Fruit fly (Drosophila melanogaster): ENCODE data around the gene CG17211.

Gene CG17211

dm6 chr2L:12093652-12094051 lies 20.5 kb upstream of the CG17211 start (continued):
- TF ChIP-seq Awh (GFP tag; IDR thresholded peaks at IDR 0.05) (no peak), stwl (tag; optimal IDR thresholded peaks at IDR 0.05) (peak; percentile 85), h (optimal IDR thresholded peaks at IDR 0.05) (no peak), CG18476 (GFP tag; optimal IDR thresholded peaks at IDR 0.05) (no peak), CG34224 (GFP tag; IDR thresholded peaks at IDR 0.05; ENCODE audit: partially characterized antibody) (no peak), kni (GFP tag; optimal IDR thresholded peaks at IDR 0.05) (no peak), ftz-f1 (GFP tag; optimal IDR thresholded peaks at IDR 0.05) (peak; percentile 70), dysf (GFP tag; IDR thresholded peaks at IDR 0.05) (no peak), TFAM (GFP tag; optimal IDR thresholded peaks at IDR 0.05) (no peak), yki (optimal IDR thresholded peaks at IDR 0.05) (no peak), CG15011 (GFP tag; optimal IDR thresholded peaks at IDR 0.05) (no peak), Ravus (GFP tag; IDR thresholded peaks at IDR 0.05) (no peak), bab2 (GFP tag; optimal IDR thresholded peaks at IDR 0.05) (no peak), sd (tag; optimal IDR thresholded peaks at IDR 0.05) (no peak), Ada2b (GFP tag; IDR thresholded peaks at IDR 0.05) (no peak), NK7.1 (GFP tag; optimal IDR thresholded peaks at IDR 0.05) (no peak), CG2712 (tag; optimal IDR thresholded peaks at IDR 0.05) (peak; percentile 48), HmgZ (tag; optimal IDR thresholded peaks at IDR 0.05) (peak; percentile 69), z (GFP tag; IDR thresholded peaks at IDR 0.05) (no peak), knrl (GFP tag; IDR thresholded peaks at IDR 0.05; ENCODE audit: partially characterized antibody) (peak; percentile 24; the same call in 1 of the 3 replicates), ssp (GFP tag; IDR thresholded peaks at IDR 0.05) (peak; percentile 43), Asciz (GFP tag; optimal IDR thresholded peaks at IDR 0.05) (no peak), trem (tag; optimal IDR thresholded peaks at IDR 0.05) (peak; percentile 53), Scr (GFP tag; IDR thresholded peaks at IDR 0.05; ENCODE audit: partially characterized antibody) (peak; percentile 37)

dm6 chr2L:12096396-12096813 lies 17.8 kb upstream of the CG17211 start, which contains the start of the genes CG6712 and Mt2:
Gene CG6712 (minus strand): TSS chr2L:12096511.
Gene Mt2 (plus strand): TSS chr2L:12096525.
- TF ChIP-seq dati (GFP tag; IDR thresholded peaks at IDR 0.05) = no peak
- TF ChIP-seq CG3281 (GFP tag; optimal IDR thresholded peaks at IDR 0.05) = no peak
- no peak for TF ChIP-seq CG5953 (GFP tag; IDR thresholded peaks at IDR 0.05)
- TF ChIP-seq stwl (tag; optimal IDR thresholded peaks at IDR 0.05) = peak; percentile 64
- TF ChIP-seq CG17568 (GFP tag; optimal IDR thresholded peaks at IDR 0.05) = no peak
- no peak for TF ChIP-seq CG11723 (GFP tag; optimal IDR thresholded peaks at IDR 0.05)
- TF ChIP-seq Trl (optimal IDR thresholded peaks at IDR 0.05) = no peak
- TF ChIP-seq Trl (GFP tag; optimal IDR thresholded peaks at IDR 0.05) = no peak
- no peak for TF ChIP-seq CG1832 (GFP tag; optimal IDR thresholded peaks at IDR 0.05)
- no peak for TF ChIP-seq al (GFP tag; IDR thresholded peaks at IDR 0.05)
- TF ChIP-seq Dek (tag; optimal IDR thresholded peaks at IDR 0.05) = no peak
- TF ChIP-seq Doc3 (GFP tag; IDR thresholded peaks at IDR 0.05; ENCODE audit: partially characterized antibody) = no peak
- TF ChIP-seq CG17912 (GFP tag; optimal IDR thresholded peaks at IDR 0.05) = no peak
- TF ChIP-seq CG17361 (GFP tag; IDR thresholded peaks at IDR 0.05) = no peak
- no peak for TF ChIP-seq Ptx1 (GFP tag; IDR thresholded peaks at IDR 0.05)
- TF ChIP-seq ERR (GFP tag; optimal IDR thresholded peaks at IDR 0.05) = no peak
- no peak for TF ChIP-seq jigr1 (GFP tag; IDR thresholded peaks at IDR 0.05)
- no peak for TF ChIP-seq Neu2 (GFP tag; optimal IDR thresholded peaks at IDR 0.05; ENCODE audit: borderline replicate concordance)
- no peak for TF ChIP-seq pros (GFP tag; optimal IDR thresholded peaks at IDR 0.05)
- 0 out of 2 replicates have a peak, but pooled peaks have one; percentile 33 for TF ChIP-seq Dref (GFP tag; IDR thresholded peaks at IDR 0.05)
- TF ChIP-seq corto (GFP tag; optimal IDR thresholded peaks at IDR 0.05) = no peak
- no peak for TF ChIP-seq CG5180 (GFP tag; optimal IDR thresholded peaks at IDR 0.05)
- TF ChIP-seq Optix (GFP tag; IDR thresholded peaks at IDR 0.05) = no peak
- peak; percentile 44 for TF ChIP-seq CG4617 (GFP tag; optimal IDR thresholded peaks at IDR 0.05; ENCODE audit: borderline replicate concordance)
- TF ChIP-seq ind (GFP tag; optimal IDR thresholded peaks at IDR 0.05) = no peak
- no peak for TF ChIP-seq CG18262 (tag; optimal IDR thresholded peaks at IDR 0.05)
- no peak for TF ChIP-seq CG11696 (GFP tag; IDR thresholded peaks at IDR 0.05)
- TF ChIP-seq ewg (GFP tag; optimal IDR thresholded peaks at IDR 0.05) = no peak
- TF ChIP-seq salm (tag; optimal IDR thresholded peaks at IDR 0.05) = no peak
- no peak for TF ChIP-seq ssp (GFP tag; IDR thresholded peaks at IDR 0.05)
- no peak for TF ChIP-seq CG3407 (GFP tag; optimal IDR thresholded peaks at IDR 0.05)

Measured in whole organism, embryonic.